Worm (Caenorhabditis elegans) whole organism, young adult: ENCODE measurements around the gene sucl-1.

Experiments
- C06A6.2 ChIP-seq: fragments of 200-800 bp; sonication (Bioruptor generic); conservative IDR thresholded peaks from 2 replicates; pipeline ENCODE4 v1.3.6; 2022; ENCODE audit warnings: missing genetic modification characterization, missing compliant biosample characterization
- C17E4.6 ChIP-seq: fragments of 200-800 bp; sonication (Bioruptor generic); IDR thresholded peaks from 2 replicates; pipeline ENCODE4 v1.3.6; 2022; ENCODE audit warnings: missing genetic modification reagents, missing genetic modification characterization, missing compliant biosample characterization
- D2030.7 ChIP-seq: fragments of 200-800 bp; sonication (Bioruptor generic); IDR thresholded peaks from 2 replicates; pipeline ENCODE4 v1.3.6; 2022; ENCODE audit warnings: missing genetic modification reagents, missing genetic modification characterization, missing compliant biosample characterization
- F22D6.2 ChIP-seq: sonication (generic microtip); optimal IDR thresholded peaks from 2 replicates; lab custom pipeline; 2016; ENCODE audit warnings: mild to moderate bottlenecking, missing genetic modification characterization, missing compliant biosample characterization
- F55B11.4 ChIP-seq: sonication (generic microtip); optimal IDR thresholded peaks from 2 replicates; lab custom pipeline; 2016; ENCODE audit warnings: missing compliant biosample characterization, missing genetic modification characterization, borderline replicate concordance; ENCODE audit not compliant: insufficient read depth
- K12H6.12 ChIP-seq: fragments of 200-800 bp; sonication (Bioruptor generic); optimal IDR thresholded peaks from 2 replicates; lab custom pipeline; 2018; ENCODE audit warnings: mild to moderate bottlenecking, missing genetic modification characterization, missing compliant biosample characterization
- Y53G8AR.9 ChIP-seq: fragments of 200-800 bp; sonication (Bioruptor generic); conservative IDR thresholded peaks from 2 replicates; pipeline ENCODE4 v1.3.6; 2022; ENCODE audit warnings: missing genetic modification reagents, missing genetic modification characterization, missing compliant biosample characterization
- ama-1 ChIP-seq, 3 experiments: fragments of 150-350 bp in 1 of 3; sonication (generic microtip) in 2 of 3; optimal IDR thresholded peaks; 2 replicates each; lab custom pipeline; 2014 to 2018; ENCODE audit warnings: missing biosample characterization in 2 of 3, missing genetic modification characterization in 2 of 3, missing genetic modification reagents in 2 of 3
- athp-1 ChIP-seq: sonication (generic microtip); optimal IDR thresholded peaks from 2 replicates; lab custom pipeline; 2017; ENCODE audit warnings: mild to moderate bottlenecking, missing genetic modification characterization, missing compliant biosample characterization
- attf-5 ChIP-seq: fragments of 200-800 bp; sonication (Bioruptor generic); optimal IDR thresholded peaks from 2 replicates; lab custom pipeline; 2018; ENCODE audit warnings: mild to moderate bottlenecking, missing genetic modification characterization, missing compliant biosample characterization
- attf-6 ChIP-seq: fragments of 200-800 bp; sonication (Bioruptor generic); IDR thresholded peaks from 2 replicates; pipeline ENCODE4 v1.3.6; 2022; ENCODE audit warnings: missing genetic modification reagents, missing genetic modification characterization, missing compliant biosample characterization
- bed-2 ChIP-seq: fragments of 200-800 bp; sonication (Bioruptor generic); IDR thresholded peaks from 2 replicates; pipeline ENCODE4 v1.3.6; 2022; ENCODE audit warnings: missing genetic modification reagents, missing genetic modification characterization, missing compliant biosample characterization
- ccch-3 ChIP-seq: fragments of 200-800 bp; sonication (Bioruptor generic); optimal IDR thresholded peaks from 2 replicates; lab custom pipeline; 2018; ENCODE audit warnings: mild to moderate bottlenecking, missing genetic modification characterization, missing compliant biosample characterization
- ceh-27 ChIP-seq: fragments of 200-800 bp; sonication (Bioruptor generic); optimal IDR thresholded peaks from 2 replicates; lab custom pipeline; 2018; ENCODE audit warnings: mild to moderate bottlenecking, missing genetic modification characterization, moderate library complexity, missing compliant biosample characterization
- ceh-91 ChIP-seq: fragments of 200-800 bp; sonication (Bioruptor generic); IDR thresholded peaks from 2 replicates; pipeline ENCODE4 v1.3.6; 2022; ENCODE audit warnings: missing genetic modification reagents, missing genetic modification characterization, missing compliant biosample characterization
- egl-44 ChIP-seq: fragments of 200-800 bp; sonication (Bioruptor generic); IDR thresholded peaks from 2 replicates; pipeline ENCODE4 v1.3.6; 2022; ENCODE audit warnings: missing genetic modification reagents, missing genetic modification characterization, missing compliant biosample characterization
- ekl-4 ChIP-seq: fragments of 200-800 bp; sonication (Bioruptor generic); IDR thresholded peaks from 2 replicates; pipeline ENCODE4 v1.3.6; 2022; ENCODE audit warnings: missing genetic modification reagents, missing genetic modification characterization, missing compliant biosample characterization
- fkh-3 ChIP-seq: sonication (generic microtip); optimal IDR thresholded peaks from 2 replicates; lab custom pipeline; 2016; ENCODE audit warnings: mild to moderate bottlenecking, missing genetic modification characterization, missing compliant biosample characterization
- gei-17 ChIP-seq: fragments of 200-800 bp; sonication (Bioruptor generic); optimal IDR thresholded peaks from 2 replicates; lab custom pipeline; 2018; ENCODE audit warnings: mild to moderate bottlenecking, missing genetic modification characterization, missing compliant biosample characterization
- hmg-20 ChIP-seq: fragments of 200-800 bp; sonication (Bioruptor generic); IDR thresholded peaks from 2 replicates; pipeline ENCODE4 v1.3.6; 2022; ENCODE audit warnings: missing genetic modification reagents, missing genetic modification characterization, missing compliant biosample characterization
- lin-54 ChIP-seq: fragments of 200-800 bp; sonication (Bioruptor generic); optimal IDR thresholded peaks from 2 replicates; lab custom pipeline; 2018; ENCODE audit warnings: mild to moderate bottlenecking, missing genetic modification characterization, missing compliant biosample characterization
- lir-1 ChIP-seq: fragments of 200-800 bp; sonication (Bioruptor generic); conservative IDR thresholded peaks from 2 replicates; pipeline ENCODE4 v1.3.6; 2022; ENCODE audit warnings: missing genetic modification reagents, missing genetic modification characterization, missing compliant biosample characterization
- lsl-1 ChIP-seq: fragments of 200-800 bp; sonication (Bioruptor generic); optimal IDR thresholded peaks from 2 replicates; lab custom pipeline; 2018; ENCODE audit warnings: mild to moderate bottlenecking, missing genetic modification characterization, moderate library complexity, missing compliant biosample characterization
- madf-6 ChIP-seq: fragments of 200-800 bp; sonication (Bioruptor generic); IDR thresholded peaks from 2 replicates; pipeline ENCODE4 v1.3.6; 2022; ENCODE audit warnings: missing genetic modification reagents, missing genetic modification characterization, missing compliant biosample characterization
- madf-8 ChIP-seq: fragments of 200-800 bp; sonication (Bioruptor generic); conservative IDR thresholded peaks from 2 replicates; pipeline ENCODE4 v1.3.6; 2022; ENCODE audit warnings: missing genetic modification reagents, missing genetic modification characterization, missing compliant biosample characterization
- mcd-1 ChIP-seq: fragments of 200-800 bp; sonication (Bioruptor generic); IDR thresholded peaks from 2 replicates; pipeline ENCODE4 v1.3.6; 2022; ENCODE audit warnings: missing genetic modification reagents, missing genetic modification characterization, missing compliant biosample characterization
- nhr-27 ChIP-seq: fragments of 200-800 bp; sonication (Bioruptor generic); optimal IDR thresholded peaks from 2 replicates; lab custom pipeline; 2018; ENCODE audit warnings: mild to moderate bottlenecking, missing genetic modification characterization, moderate library complexity, missing compliant biosample characterization
- nhr-80 ChIP-seq: sonication (generic microtip); optimal IDR thresholded peaks from 2 replicates; lab custom pipeline; 2016; ENCODE audit warnings: missing genetic modification characterization, missing compliant biosample characterization
- pha-4 ChIP-seq: fragments of 150-350 bp; sonication (generic microtip); optimal IDR thresholded peaks from 2 replicates; lab custom pipeline; 2014; ENCODE audit warnings: missing biosample characterization, missing genetic modification reagents, missing genetic modification characterization
- rpc-1 ChIP-seq, 2 experiments: fragments of 150-350 bp in 1 of 2; sonication (generic microtip) in 1 of 2; optimal IDR thresholded peaks; 2 replicates each; lab custom pipeline; 2014 to 2018; ENCODE audit warnings: missing biosample characterization in 1 of 2, missing genetic modification characterization in 1 of 2, missing genetic modification reagents in 1 of 2, missing genotype in 1 of 2
- snpc-1.1 ChIP-seq: sonication (generic microtip); optimal IDR thresholded peaks from 2 replicates; lab custom pipeline; 2017; ENCODE audit warnings: missing genetic modification characterization, mild to moderate bottlenecking, missing compliant biosample characterization, antibody characterized with exemption, moderate library complexity, missing genotype, missing genetic modification reagents; ENCODE audit not compliant: insufficient read depth
- snpc-4 ChIP-seq, 5 experiments: fragments of 150-350 bp in 1 of 5; sonication (generic microtip) in 4 of 5; optimal IDR thresholded peaks; 2 replicates each; lab custom pipeline; 2014 to 2018; ENCODE audit warnings: missing genetic modification characterization in 5 of 5, missing biosample characterization in 3 of 5, antibody characterized with exemption in 2 of 5, mild to moderate bottlenecking in 2 of 5, missing compliant biosample characterization in 2 of 5, missing genotype in 2 of 5, moderate library complexity in 2 of 5, missing genetic modification reagents in 1 of 5
- unc-62 ChIP-seq: fragments of 150-350 bp; optimal IDR thresholded peaks from 2 replicates; lab custom pipeline; 2014; ENCODE audit warnings: missing biosample characterization, missing genetic modification reagents, missing genetic modification characterization
- ztf-18 ChIP-seq: sonication (generic microtip); optimal IDR thresholded peaks from 2 replicates; lab custom pipeline; 2016; ENCODE audit warnings: missing genotype, mild to moderate bottlenecking, missing genetic modification characterization, missing compliant biosample characterization
- ztf-22 ChIP-seq: fragments of 200-800 bp; sonication (Bioruptor generic); optimal IDR thresholded peaks from 2 replicates; lab custom pipeline; 2018; ENCODE audit warnings: mild to moderate bottlenecking, missing genetic modification characterization, moderate library complexity, missing compliant biosample characterization
- ztf-25 ChIP-seq: fragments of 200-800 bp; sonication (Bioruptor generic); IDR thresholded peaks from 2 replicates; pipeline ENCODE4 v1.3.6; 2022; ENCODE audit warnings: missing genetic modification reagents, missing genetic modification characterization, missing compliant biosample characterization
- ztf-26 ChIP-seq: sonication (generic microtip); optimal IDR thresholded peaks from 2 replicates; lab custom pipeline; 2017; ENCODE audit warnings: missing genetic modification characterization, missing compliant biosample characterization
- ztf-6 ChIP-seq: fragments of 200-800 bp; sonication (Bioruptor generic); IDR thresholded peaks from 2 replicates; pipeline ENCODE4 v1.3.6; 2022; ENCODE audit warnings: missing genetic modification reagents, missing genetic modification characterization, missing compliant biosample characterization

The sucl-1 gene

ce11 chrX:14729319-14729718, 24.5 kb upstream of the sucl-1 start, which contains the start of gene tsp-8:
Gene tsp-8 (minus strand): TSS chrX:14729503.
- TF ChIP-seq K12H6.12 (tag; lab: Kevin White, UChicago) (no peak), pha-4 (tag; lab: Kevin White, UChicago) (no peak), C06A6.2 (GFP tag; lab: Robert Waterston, UW) (no peak)

ce11 chrX:14731828-14732331, 21.9 kb upstream of the sucl-1 start, which contains the start of gene F33C8.4:
Gene F33C8.4 (plus strand): TSS chrX:14732281.
- TF ChIP-seq lir-1 (GFP tag; lab: Robert Waterston, UW) (no peak), C17E4.6 (GFP tag; lab: Robert Waterston, UW) (no peak), F55B11.4 (tag; lab: Kevin White, UChicago) (no peak), K12H6.12 (tag; lab: Kevin White, UChicago) (no peak), ztf-22 (GFP tag; lab: Kevin White, UChicago) (no peak), lsl-1 (GFP tag; lab: Kevin White, UChicago) (no peak)

- TF ChIP-seq F22D6.2 (tag; lab: Kevin White, UChicago) (no peak), snpc-4 (GFP tag; optimal IDR thresholded peaks at IDR 0.05; lab: Kevin White, UChicago) (no peak), snpc-4 (tag; optimal IDR thresholded peaks at IDR 0.05; lab: Kevin White, UChicago) (peak in 2 of 4 experiments; percentile 58 to 81)
- TF ChIP-seq, all 124 proteins: peak for 1
Measured at ce11 chrX:14736220-14736619, 17.6 kb upstream of the sucl-1 start.

ce11 chrX:14736955-14737621, 16.7 kb upstream of the sucl-1 start:
- TF ChIP-seq nhr-80 (peak; percentile 51), ama-1 (optimal IDR thresholded peaks at IDR 0.05; lab: Kevin White, UChicago) (no peak), ama-1 (GFP tag; optimal IDR thresholded peaks at IDR 0.05; lab: Kevin White, UChicago) (no peak), ccch-3 (GFP tag; lab: Kevin White, UChicago) (no peak), unc-62 (GFP tag; lab: Kevin White, UChicago) (peak; percentile 10)

ce11 chrX:14737623-14738022, 16.2 kb upstream of the sucl-1 start:
- TF ChIP-seq gei-17 (GFP tag; lab: Kevin White, UChicago) = no peak
- no peak for TF ChIP-seq ztf-6 (GFP tag; lab: Robert Waterston, UW)
- no peak for TF ChIP-seq attf-5
- TF ChIP-seq fkh-3 (tag; lab: Kevin White, UChicago) = no peak
- no peak for TF ChIP-seq Y53G8AR.9 (GFP tag; lab: Robert Waterston, UW)
- TF ChIP-seq D2030.7 (GFP tag; lab: Robert Waterston, UW) = no peak
- no peak for TF ChIP-seq bed-2 (GFP tag; lab: Robert Waterston, UW)
- no peak for TF ChIP-seq lin-54 (GFP tag; lab: Kevin White, UChicago)
- no peak for TF ChIP-seq nhr-27 (tag; lab: Kevin White, UChicago)
- no peak for TF ChIP-seq egl-44 (GFP tag; lab: Robert Waterston, UW)
- TF ChIP-seq ztf-26 = no peak
- TF ChIP-seq madf-6 (GFP tag; lab: Robert Waterston, UW) = no peak
- TF ChIP-seq ztf-25 = no peak
- no peak for TF ChIP-seq ceh-91 (GFP tag; lab: Robert Waterston, UW)

- TF ChIP-seq snpc-1.1 (tag; lab: Kevin White, UChicago) (no peak), pha-4 (tag; lab: Kevin White, UChicago) (no peak), athp-1 (tag; lab: Kevin White, UChicago) (no peak), attf-6 (no peak), ztf-18 (no peak), mcd-1 (GFP tag; lab: Robert Waterston, UW) (no peak), hmg-20 (GFP tag; lab: Robert Waterston, UW) (no peak), madf-8 (GFP tag; lab: Robert Waterston, UW) (no peak), ekl-4 (no peak), rpc-1 (optimal IDR thresholded peaks at IDR 0.05; lab: Kevin White, UChicago) (no peak), rpc-1 (tag; optimal IDR thresholded peaks at IDR 0.05; lab: Kevin White, UChicago) (no peak), C17E4.6 (GFP tag; lab: Robert Waterston, UW) (no peak), ceh-27 (GFP tag; lab: Kevin White, UChicago) (no peak)
Measured at ce11 chrX:14739466-14739865, 14.4 kb upstream of the sucl-1 start.
